Fruit fly (Drosophila melanogaster): Measurements from ENCODE around the gene Oat.

Gene Oat

dm6 chr3L:19632766-19633632, 16.7 kb downstream of the Oat start (continued):
- TF ChIP-seq bcd (GFP tag; optimal IDR thresholded peaks at IDR 0.05), result peak; percentile 47
- no peak for TF ChIP-seq Lhr (GFP tag; optimal IDR thresholded peaks at IDR 0.05)
- TF ChIP-seq CG31441 (GFP tag; IDR thresholded peaks at IDR 0.05), result peak; percentile 42
- peak; percentile 64 for TF ChIP-seq MBD-R2 (GFP tag; IDR thresholded peaks at IDR 0.05)
- peak in 1 of 2 experiments; percentile 16 for TF ChIP-seq bsh (GFP tag; optimal IDR thresholded peaks at IDR 0.05)
- TF ChIP-seq Meics (GFP tag; optimal IDR thresholded peaks at IDR 0.05), result peak; percentile 74
- peak; percentile 67 for TF ChIP-seq CG9215 (GFP tag; IDR thresholded peaks at IDR 0.05)
- peak; percentile 59 for TF ChIP-seq mirr (GFP tag; optimal IDR thresholded peaks at IDR 0.05)
- TF ChIP-seq pros (GFP tag; optimal IDR thresholded peaks at IDR 0.05), result no peak
- peak; percentile 38; the same call in 1 of the 2 replicates for TF ChIP-seq CG13287 (GFP tag; IDR thresholded peaks at IDR 0.05; ENCODE audit: partially characterized antibody)
- no peak for TF ChIP-seq CG33557 (GFP tag; optimal IDR thresholded peaks at IDR 0.05)
- TF ChIP-seq CG2202 (tag; optimal IDR thresholded peaks at IDR 0.05), result no peak
- TF ChIP-seq PHDP (tag; optimal IDR thresholded peaks at IDR 0.05), result peak; percentile 65
- TF ChIP-seq CG6254 (GFP tag; optimal IDR thresholded peaks at IDR 0.05), result no peak
- TF ChIP-seq chm (GFP tag; IDR thresholded peaks at IDR 0.05), result no peak
- no peak for TF ChIP-seq CG1832 (GFP tag; optimal IDR thresholded peaks at IDR 0.05)

- TF ChIP-seq CG7963 (GFP tag; IDR thresholded peaks at IDR 0.05; ENCODE audit: partially characterized antibody) (no peak), CG10321 (GFP tag; IDR thresholded peaks at IDR 0.05) (peak; percentile 45; the same call in 1 of the 2 replicates), sens (GFP tag) (peak; percentile 17), tgo (GFP tag; IDR thresholded peaks at IDR 0.05) (no peak), bsh (GFP tag; optimal IDR thresholded peaks at IDR 0.05) (no peak), kni (GFP tag; optimal IDR thresholded peaks at IDR 0.05) (no peak), Hr39 (optimal IDR thresholded peaks at IDR 0.05) (no peak), Antp (GFP tag; optimal IDR thresholded peaks at IDR 0.05) (no peak), CG9817 (tag; optimal IDR thresholded peaks at IDR 0.05) (no peak), CG16863 (GFP tag; optimal IDR thresholded peaks at IDR 0.05) (no peak)
Observed at dm6 chr3L:19631867-19632266, 17.8 kb downstream of the Oat start.

dm6 chr3L:19630701-19631100, 18.9 kb downstream of the Oat start:
- TF ChIP-seq Hr39 (optimal IDR thresholded peaks at IDR 0.05), result no peak
- TF ChIP-seq ftz-f1 (GFP tag; optimal IDR thresholded peaks at IDR 0.05), result no peak
- TF ChIP-seq stwl (tag; optimal IDR thresholded peaks at IDR 0.05), result no peak
- TF ChIP-seq row (GFP tag; IDR thresholded peaks at IDR 0.05), result peak; percentile 43; the same call in 2 of the 3 replicates
- TF ChIP-seq CG1603 (tag; optimal IDR thresholded peaks at IDR 0.05), result no peak
- TF ChIP-seq sug (tag; optimal IDR thresholded peaks at IDR 0.05), result peak; percentile 51
- TF ChIP-seq HLH3B (GFP tag; IDR thresholded peaks at IDR 0.05), result 0 out of 2 replicates have a peak, but pooled peaks have one; percentile 13
- TF ChIP-seq CG12391 (tag; optimal IDR thresholded peaks at IDR 0.05), result no peak
- TF ChIP-seq CG15479 (GFP tag; optimal IDR thresholded peaks at IDR 0.05), result peak; percentile 16
- no peak for TF ChIP-seq run (tag; optimal IDR thresholded peaks at IDR 0.05)
- TF ChIP-seq CG3995 (GFP tag; optimal IDR thresholded peaks at IDR 0.05), result peak; percentile 67
- no peak for TF ChIP-seq Kr (GFP tag; optimal IDR thresholded peaks at IDR 0.05)
- TF ChIP-seq rib (GFP tag; IDR thresholded peaks at IDR 0.05), result peak; percentile 54
- no peak for TF ChIP-seq CG4617 (GFP tag; optimal IDR thresholded peaks at IDR 0.05; ENCODE audit: borderline replicate concordance)
- no peak for TF ChIP-seq CG10959 (GFP tag; IDR thresholded peaks at IDR 0.05)
- TF ChIP-seq h (optimal IDR thresholded peaks at IDR 0.05), result no peak
- TF ChIP-seq CG15011 (GFP tag; optimal IDR thresholded peaks at IDR 0.05), result no peak
- TF ChIP-seq CG9932 (GFP tag; IDR thresholded peaks at IDR 0.05), result no peak
- TF ChIP-seq lmd (GFP tag; IDR thresholded peaks at IDR 0.05), result no peak
- TF ChIP-seq knrl (GFP tag; IDR thresholded peaks at IDR 0.05; ENCODE audit: partially characterized antibody), result no peak
- no peak for TF ChIP-seq dmrt11E (tag; optimal IDR thresholded peaks at IDR 0.05)
- no peak for TF ChIP-seq B-H1 (GFP tag; IDR thresholded peaks at IDR 0.05)
- peak; percentile 3 for TF ChIP-seq CG4707 (GFP tag; optimal IDR thresholded peaks at IDR 0.05)
- no peak for TF ChIP-seq CG7839 (tag; optimal IDR thresholded peaks at IDR 0.05)

Measured in whole organism, embryonic.